Worm (Caenorhabditis elegans) whole organism, L1 larva: ENCODE results near the gene F13D12.5.

Experiments
- aly-2 ChIP-seq: fragments of 150-350 bp; optimal IDR thresholded peaks from 2 replicates; lab custom pipeline; 2014; ENCODE audit warnings: missing biosample characterization, missing genetic modification characterization
- ama-1 ChIP-seq: fragments of 150-350 bp; optimal IDR thresholded peaks from 2 replicates; lab custom pipeline; 2014
- blmp-1 ChIP-seq: fragments of 150-350 bp; optimal IDR thresholded peaks from 2 replicates; lab custom pipeline; 2014; ENCODE audit warnings: missing biosample characterization, missing genetic modification characterization
- ceh-8 ChIP-seq: fragments of 200-800 bp; sonication (Bioruptor generic); optimal IDR thresholded peaks from 2 replicates; lab custom pipeline; 2018; ENCODE audit warnings: mild to moderate bottlenecking, missing genetic modification characterization, moderate library complexity, missing compliant biosample characterization
- ceh-82 ChIP-seq, 3 experiments: fragments of 150-350 bp in 1 of 3; sonication (generic microtip) in 2 of 3; optimal IDR thresholded peaks; 2 replicates each; lab custom pipeline; 2014 to 2017; ENCODE audit warnings: missing biosample characterization in 3 of 3, missing genetic modification characterization in 3 of 3
- ceh-88 ChIP-seq: fragments of 200-800 bp; sonication (Bioruptor generic); IDR thresholded peaks from 2 replicates; pipeline ENCODE4 v1.3.6; 2022; ENCODE audit warnings: missing genetic modification characterization, missing compliant biosample characterization
- efl-1 ChIP-seq, 4 experiments: fragments of 150-350 bp; optimal IDR thresholded peaks in 3 of 4; peaks in 1 of 4; 1 replicate in 1 of 4; 2 replicates in 3 of 4; lab custom pipeline; 2014; ENCODE audit warnings: missing biosample characterization in 2 of 4, missing genetic modification characterization in 2 of 4, missing genetic modification reagents in 2 of 4
- efl-3 ChIP-seq: fragments of 200-800 bp; sonication (Bioruptor generic); optimal IDR thresholded peaks from 2 replicates; lab custom pipeline; 2018; ENCODE audit warnings: mild to moderate bottlenecking, missing genetic modification characterization, missing compliant biosample characterization
- egl-27 ChIP-seq, 2 experiments: fragments of 150-350 bp in 1 of 2; sonication (generic microtip); optimal IDR thresholded peaks; 3 replicates each; lab custom pipeline; 2017 to 2018; ENCODE audit warnings: missing biosample characterization in 2 of 2, missing genetic modification characterization in 2 of 2, missing genetic modification reagents in 2 of 2
- elt-2 ChIP-seq: sonication (generic microtip); optimal IDR thresholded peaks from 2 replicates; lab custom pipeline; 2016; ENCODE audit warnings: missing genetic modification characterization, mild to moderate bottlenecking, inconsistent platforms, missing compliant biosample characterization, missing genetic modification reagents
- elt-3 ChIP-seq, 6 experiments: fragments of 150-350 bp in 1 of 6; sonication (generic microtip); optimal IDR thresholded peaks; 2 replicates each; lab custom pipeline; 2017 to 2018; ENCODE audit warnings: missing biosample characterization in 6 of 6, missing genetic modification characterization in 6 of 6, inconsistent platforms in 1 of 6
- ets-5 ChIP-seq: fragments of 200-800 bp; sonication (Bioruptor generic); IDR thresholded peaks from 2 replicates; pipeline ENCODE4 v1.3.6; 2022; ENCODE audit warnings: missing genetic modification characterization, missing compliant biosample characterization
- fkh-10 ChIP-seq: sonication (generic microtip); optimal IDR thresholded peaks from 2 replicates; lab custom pipeline; 2017; ENCODE audit warnings: missing biosample characterization, missing genetic modification reagents, missing genetic modification characterization
- fkh-4 ChIP-seq: sonication (generic microtip); optimal IDR thresholded peaks from 2 replicates; lab custom pipeline; 2016; ENCODE audit warnings: missing compliant biosample characterization, missing genetic modification characterization, borderline replicate concordance
- fkh-8 ChIP-seq: sonication (generic microtip); optimal IDR thresholded peaks from 2 replicates; lab custom pipeline; 2016; ENCODE audit warnings: mild to moderate bottlenecking, missing genetic modification characterization, missing compliant biosample characterization
- hlh-4 ChIP-seq: sonication (generic microtip); optimal IDR thresholded peaks from 2 replicates; lab custom pipeline; 2016; ENCODE audit warnings: mild to moderate bottlenecking, missing genetic modification characterization, missing compliant biosample characterization
- hpl-2 ChIP-seq: fragments of 150-350 bp; optimal IDR thresholded peaks from 2 replicates; lab custom pipeline; 2014; ENCODE audit warnings: missing biosample characterization, missing genetic modification reagents, missing genetic modification characterization
- jun-1 ChIP-seq: fragments of 150-350 bp; optimal IDR thresholded peaks from 2 replicates; lab custom pipeline; 2014; ENCODE audit warnings: missing biosample characterization, missing genetic modification reagents, missing genetic modification characterization
- lin-13 ChIP-seq: fragments of 150-350 bp; optimal IDR thresholded peaks from 2 replicates; lab custom pipeline; 2014; ENCODE audit warnings: missing biosample characterization, missing genetic modification reagents, missing genetic modification characterization
- lir-3 ChIP-seq: sonication (generic microtip); optimal IDR thresholded peaks from 2 replicates; lab custom pipeline; 2016; ENCODE audit warnings: mild to moderate bottlenecking, missing genetic modification characterization, moderate library complexity, missing compliant biosample characterization; ENCODE audit not compliant: poor library complexity
- lsy-2 ChIP-seq, 2 experiments: fragments of 150-350 bp; optimal IDR thresholded peaks; 2 replicates each; lab custom pipeline; 2014; ENCODE audit warnings: missing biosample characterization in 2 of 2, missing genetic modification characterization in 2 of 2
- mab-9 ChIP-seq: fragments of 200-800 bp; sonication (Bioruptor generic); IDR thresholded peaks from 2 replicates; pipeline ENCODE4 v1.3.6; 2022; ENCODE audit warnings: missing genetic modification reagents, missing genetic modification characterization, missing compliant biosample characterization
- nhr-11 ChIP-seq: fragments of 150-350 bp; optimal IDR thresholded peaks from 2 replicates; lab custom pipeline; 2014; ENCODE audit warnings: missing biosample characterization, missing genetic modification characterization
- nhr-12 ChIP-seq: sonication (generic microtip); optimal IDR thresholded peaks from 2 replicates; lab custom pipeline; 2017; ENCODE audit warnings: missing biosample characterization, missing genetic modification characterization
- nhr-20 ChIP-seq: sonication (generic microtip); optimal IDR thresholded peaks from 2 replicates; lab custom pipeline; 2016; ENCODE audit warnings: mild to moderate bottlenecking, missing genetic modification characterization, missing compliant biosample characterization
- nhr-237 ChIP-seq: fragments of 150-350 bp; optimal IDR thresholded peaks from 2 replicates; lab custom pipeline; 2014; ENCODE audit warnings: missing biosample characterization, missing genetic modification characterization
- nhr-47 ChIP-seq: sonication (generic microtip); optimal IDR thresholded peaks from 2 replicates; lab custom pipeline; 2016; ENCODE audit warnings: mild to moderate bottlenecking, missing genetic modification characterization, moderate library complexity, missing compliant biosample characterization
- nhr-77 ChIP-seq: fragments of 150-350 bp; optimal IDR thresholded peaks from 2 replicates; lab custom pipeline; 2014; ENCODE audit warnings: missing biosample characterization, missing genetic modification characterization
- nhr-85 ChIP-seq: sonication (generic microtip); peaks from one replicate; lab custom pipeline; 2016; ENCODE audit warnings: missing genetic modification characterization, inconsistent platforms, missing compliant biosample characterization
- nhr-90 ChIP-seq: sonication (generic microtip); optimal IDR thresholded peaks from 2 replicates; lab custom pipeline; 2016; ENCODE audit warnings: mild to moderate bottlenecking, missing genetic modification characterization, missing compliant biosample characterization; ENCODE audit not compliant: poor library complexity
- pax-3 ChIP-seq: fragments of 200-800 bp; sonication (Bioruptor generic); optimal IDR thresholded peaks from 2 replicates; lab custom pipeline; 2018; ENCODE audit warnings: mild to moderate bottlenecking, missing genetic modification characterization, moderate library complexity, missing compliant biosample characterization
- pqm-1 ChIP-seq: sonication (generic microtip); optimal IDR thresholded peaks from 3 replicates; lab custom pipeline; 2017; ENCODE audit warnings: missing biosample characterization, missing genetic modification characterization
- rnt-1 ChIP-seq: sonication (generic microtip); optimal IDR thresholded peaks from 2 replicates; lab custom pipeline; 2016; ENCODE audit warnings: mild to moderate bottlenecking, missing genetic modification characterization, moderate library complexity, missing compliant biosample characterization
- snu-23 ChIP-seq: sonication (generic microtip); optimal IDR thresholded peaks from 2 replicates; lab custom pipeline; 2016; ENCODE audit warnings: missing genetic modification characterization, missing compliant biosample characterization
- sptf-1 ChIP-seq: fragments of 150-350 bp; optimal IDR thresholded peaks from 2 replicates; lab custom pipeline; 2014; ENCODE audit warnings: missing biosample characterization, missing genetic modification characterization
- sup-37 ChIP-seq: fragments of 200-800 bp; sonication (Bioruptor generic); optimal IDR thresholded peaks from 2 replicates; lab custom pipeline; 2018; ENCODE audit warnings: mild to moderate bottlenecking, missing genetic modification characterization, missing compliant biosample characterization
- swsn-7 ChIP-seq: sonication (generic microtip); optimal IDR thresholded peaks from 2 replicates; lab custom pipeline; 2016; ENCODE audit warnings: missing genetic modification characterization, missing compliant biosample characterization
- tbx-2 ChIP-seq: sonication (generic microtip); optimal IDR thresholded peaks from 2 replicates; lab custom pipeline; 2016; ENCODE audit warnings: missing genetic modification characterization, missing compliant biosample characterization
- tlp-1 ChIP-seq: fragments of 150-350 bp; optimal IDR thresholded peaks from 2 replicates; lab custom pipeline; 2014; ENCODE audit warnings: missing biosample characterization, missing genetic modification characterization
- unc-130 ChIP-seq: fragments of 150-350 bp; optimal IDR thresholded peaks from 2 replicates; lab custom pipeline; 2017; ENCODE audit warnings: missing biosample characterization, missing genetic modification characterization, inconsistent platforms
- unc-30 ChIP-seq: sonication (generic microtip); optimal IDR thresholded peaks from 2 replicates; lab custom pipeline; 2017; ENCODE audit warnings: missing biosample characterization, missing genetic modification characterization
- unc-62 ChIP-seq: fragments of 150-350 bp; optimal IDR thresholded peaks from 2 replicates; lab custom pipeline; 2014; ENCODE audit warnings: missing biosample characterization, missing genetic modification reagents, missing genetic modification characterization
- unc-86 ChIP-seq: sonication (generic microtip); optimal IDR thresholded peaks from 2 replicates; lab custom pipeline; 2016; ENCODE audit warnings: missing genetic modification characterization, missing compliant biosample characterization
- unc-98 ChIP-seq: fragments of 200-800 bp; sonication (Bioruptor generic); IDR thresholded peaks from 2 replicates; pipeline ENCODE4 v1.3.6; 2022; ENCODE audit warnings: missing genetic modification characterization, missing compliant biosample characterization
- vab-15 ChIP-seq: sonication (generic microtip); optimal IDR thresholded peaks from 2 replicates; lab custom pipeline; 2017; ENCODE audit warnings: missing genotype, mild to moderate bottlenecking, missing genetic modification characterization, missing compliant biosample characterization
- ztf-11 ChIP-seq, 2 experiments: sonication (generic microtip); optimal IDR thresholded peaks; 2 replicates each; lab custom pipeline; 2016 to 2017; ENCODE audit warnings: missing genetic modification characterization in 2 of 2, missing biosample characterization in 1 of 2, missing compliant biosample characterization in 1 of 2
- ztf-4 ChIP-seq: fragments of 150-350 bp; optimal IDR thresholded peaks from 2 replicates; lab custom pipeline; 2014; ENCODE audit warnings: missing biosample characterization, missing genetic modification characterization

Gene F13D12.5

ce11 chrII:11729757-11730535, 3.3 kb downstream of the F13D12.5 start:
- TF ChIP-seq snu-23 (GFP tag; lab: Kevin White, UChicago) (no peak), swsn-7 (tag; lab: Kevin White, UChicago) (no peak), unc-98 (GFP tag; lab: Robert Waterston, UW) (no peak), unc-62 (GFP tag; lab: Kevin White, UChicago) (no peak), ceh-82 (tag; optimal IDR thresholded peaks at IDR 0.05; lab: Kevin White, UChicago) (no peak), ztf-11 (tag; optimal IDR thresholded peaks at IDR 0.05; lab: Kevin White, UChicago) (no peak), nhr-11 (no peak), vab-15 (tag; lab: Kevin White, UChicago) (no peak), sptf-1 (tag; lab: Kevin White, UChicago) (no peak), lir-3 (tag; lab: Kevin White, UChicago) (no peak), nhr-12 (tag; lab: Kevin White, UChicago) (no peak), ceh-88 (GFP tag; lab: Robert Waterston, UW) (no peak), fkh-4 (tag; lab: Kevin White, UChicago) (no peak), pqm-1 (no peak), unc-130 (no peak), ztf-4 (tag; lab: Kevin White, UChicago) (no peak), hlh-4 (tag; lab: Kevin White, UChicago) (no peak)

- TF ChIP-seq jun-1 = no peak
- TF ChIP-seq elt-3 (tag; optimal IDR thresholded peaks at IDR 0.05; lab: Kevin White, UChicago) = no peak
- no peak for TF ChIP-seq blmp-1
- peak; percentile 56 for TF ChIP-seq elt-2 (tag; lab: Kevin White, UChicago)
- no peak for TF ChIP-seq nhr-11
- TF ChIP-seq mab-9 (GFP tag; lab: Robert Waterston, UW) = no peak
- TF ChIP-seq aly-2 (tag; lab: Kevin White, UChicago) = peak; percentile 65
- no peak for TF ChIP-seq tbx-2 (tag; lab: Kevin White, UChicago)
- TF ChIP-seq tlp-1 (tag; lab: Kevin White, UChicago) = no peak
- TF ChIP-seq nhr-85 (tag; lab: Kevin White, UChicago) = peak; percentile 47
- no peak for TF ChIP-seq ets-5 (GFP tag; lab: Robert Waterston, UW)
- TF ChIP-seq hlh-4 (tag; lab: Kevin White, UChicago) = no peak
- TF ChIP-seq ztf-11 (tag; optimal IDR thresholded peaks at IDR 0.05; lab: Kevin White, UChicago) = no peak
- TF ChIP-seq snu-23 (GFP tag; lab: Kevin White, UChicago) = peak; percentile 63
- no peak for TF ChIP-seq egl-27 (tag; optimal IDR thresholded peaks at IDR 0.05; lab: Kevin White, UChicago)
- peak; percentile 50 for TF ChIP-seq nhr-20 (tag; lab: Kevin White, UChicago)
- TF ChIP-seq sptf-1 (tag; lab: Kevin White, UChicago) = no peak
- TF ChIP-seq unc-86 (tag; lab: Kevin White, UChicago) = no peak
- peak; percentile 19 for TF ChIP-seq rnt-1 (tag; lab: Kevin White, UChicago)
- no peak for TF ChIP-seq lir-3 (tag; lab: Kevin White, UChicago)
- TF ChIP-seq efl-1 (optimal IDR thresholded peaks at IDR 0.05; lab: Kevin White, UChicago) = no peak
- peak in 1 of 2 experiments; percentile 88 for TF ChIP-seq efl-1 (GFP tag; optimal IDR thresholded peaks at IDR 0.05 in 1 of 2; lab: Kevin White, UChicago)
- no peak for TF ChIP-seq lin-13 (GFP tag; lab: Kevin White, UChicago)
- TF ChIP-seq nhr-47 (tag; lab: Kevin White, UChicago) = peak; percentile 26
- no peak for TF ChIP-seq lsy-2 (tag; optimal IDR thresholded peaks at IDR 0.05; lab: Kevin White, UChicago)
- TF ChIP-seq efl-3 = no peak
- no peak for TF ChIP-seq unc-130
- TF ChIP-seq pax-3 (tag; lab: Kevin White, UChicago) = no peak
- TF ChIP-seq nhr-237 (tag; lab: Kevin White, UChicago) = no peak
- TF ChIP-seq fkh-4 (tag; lab: Kevin White, UChicago) = no peak
- no peak for TF ChIP-seq nhr-77 (tag; lab: Kevin White, UChicago)
- TF ChIP-seq ama-1 (lab: Kevin White, UChicago) = peak; percentile 62
- TF ChIP-seq ceh-8 (GFP tag; lab: Kevin White, UChicago) = no peak
- TF ChIP-seq fkh-8 = no peak
- TF ChIP-seq hpl-2 (GFP tag; lab: Kevin White, UChicago) = no peak
- TF ChIP-seq sup-37 = no peak
- TF ChIP-seq nhr-90 (tag; lab: Kevin White, UChicago) = peak; percentile 65
- TF ChIP-seq unc-30 (tag; lab: Kevin White, UChicago) = no peak
- no peak for TF ChIP-seq swsn-7 (tag; lab: Kevin White, UChicago)
- TF ChIP-seq ztf-4 (tag; lab: Kevin White, UChicago) = peak; percentile 4
- no peak for TF ChIP-seq unc-62 (GFP tag; lab: Kevin White, UChicago)
- no peak for TF ChIP-seq fkh-10
Observed at ce11 chrII:11731174-11731724, 4.6 kb downstream of the F13D12.5 start.
